Worm (Caenorhabditis elegans) whole organism, L1 larva: ENCODE data around the gene Y48A6B.7.

Experiments
- ama-1 ChIP-seq: fragments of 150-350 bp; optimal IDR thresholded peaks from 2 replicates; lab custom pipeline; 2014
- lsy-2 ChIP-seq, 2 experiments: fragments of 150-350 bp; optimal IDR thresholded peaks; 2 replicates each; lab custom pipeline; 2014; ENCODE audit warnings: missing biosample characterization in 2 of 2, missing genetic modification characterization in 2 of 2
- nhr-237 ChIP-seq: fragments of 150-350 bp; optimal IDR thresholded peaks from 2 replicates; lab custom pipeline; 2014; ENCODE audit warnings: missing biosample characterization, missing genetic modification characterization
- nhr-28 ChIP-seq: fragments of 150-350 bp; optimal IDR thresholded peaks from 2 replicates; lab custom pipeline; 2014; ENCODE audit warnings: missing biosample characterization, missing genetic modification characterization
- nhr-76 ChIP-seq: sonication (generic microtip); optimal IDR thresholded peaks from 2 replicates; lab custom pipeline; 2017; ENCODE audit warnings: missing biosample characterization, missing genetic modification characterization
- sptf-1 ChIP-seq: fragments of 150-350 bp; optimal IDR thresholded peaks from 2 replicates; lab custom pipeline; 2014; ENCODE audit warnings: missing biosample characterization, missing genetic modification characterization
- tbx-2 ChIP-seq: sonication (generic microtip); optimal IDR thresholded peaks from 2 replicates; lab custom pipeline; 2016; ENCODE audit warnings: missing genetic modification characterization, missing compliant biosample characterization
- ztf-4 ChIP-seq: fragments of 150-350 bp; optimal IDR thresholded peaks from 2 replicates; lab custom pipeline; 2014; ENCODE audit warnings: missing biosample characterization, missing genetic modification characterization

- no peak for TF ChIP-seq nhr-237 (tag; lab: Kevin White, UChicago)
- no peak for TF ChIP-seq ztf-4
- TF ChIP-seq nhr-76 (tag; lab: Kevin White, UChicago): no peak
- no peak for TF ChIP-seq nhr-28 (tag; lab: Kevin White, UChicago)
- no peak for TF ChIP-seq ama-1 (lab: Kevin White, UChicago)
- no peak for TF ChIP-seq tbx-2 (tag; lab: Kevin White, UChicago)
- TF ChIP-seq lsy-2 (tag; optimal IDR thresholded peaks at IDR 0.05; lab: Kevin White, UChicago): no peak
- TF ChIP-seq sptf-1 (tag; lab: Kevin White, UChicago): no peak
Observed at ce11 chrIII:10987561-10988184, 38.7 kb downstream of the Y48A6B.7 start, which contains the start of gene col-94.
